Fruit fly (Drosophila melanogaster) whole organism, wandering third instar larva: ENCODE results near the gene Fst.

ENCODE experiments used
- CG32264 ChIP-seq: fragments of 200-800 bp; sonication (Bioruptor generic); optimal IDR thresholded peaks from 2 replicates; lab custom pipeline; 2016; ENCODE audit warnings: missing biosample characterization, missing genetic modification characterization
- CrebA ChIP-seq: fragments of 200-800 bp; sonication (Bioruptor generic); optimal IDR thresholded peaks from 2 replicates; lab custom pipeline; 2016; ENCODE audit warnings: missing biosample characterization, mild to moderate bottlenecking, missing genetic modification characterization, borderline replicate concordance
- Dfd ChIP-seq: fragments of >200 bp; optimal IDR thresholded peaks from 2 replicates; lab custom pipeline; 2017; ENCODE audit warnings: missing biosample characterization, missing genetic modification characterization
- Dif ChIP-seq: fragments of 200-275, 200-300 bp; sonication (Bioruptor generic); optimal IDR thresholded peaks from 2 replicates; lab custom pipeline; 2018; ENCODE audit warnings: missing biosample characterization, missing genetic modification characterization; ENCODE audit not compliant: partially characterized antibody
- GATAd ChIP-seq: sonication (Bioruptor generic); optimal IDR thresholded peaks from 2 replicates; lab custom pipeline; 2016; ENCODE audit warnings: missing biosample characterization, missing genetic modification characterization
- HLH106 ChIP-seq: fragments of 200-800 bp; optimal IDR thresholded peaks from 3 replicates; lab custom pipeline; 2019; ENCODE audit warnings: missing biosample characterization, mild to moderate bottlenecking, missing genetic modification characterization, moderate library complexity
- Hnf4 ChIP-seq: fragments of 200-800 bp; sonication (Bioruptor generic); optimal IDR thresholded peaks from 2 replicates; lab custom pipeline; 2016; ENCODE audit warnings: missing biosample characterization, mild to moderate bottlenecking, missing genetic modification characterization
- Hr78 ChIP-seq: fragments of >200 bp; optimal IDR thresholded peaks from 2 replicates; lab custom pipeline; 2017; ENCODE audit warnings: missing biosample characterization, missing genetic modification characterization
- Hr83 ChIP-seq: fragments of 200-300 bp; sonication (Bioruptor generic); optimal IDR thresholded peaks from 2 replicates; lab custom pipeline; 2016; ENCODE audit warnings: missing biosample characterization, mild to moderate bottlenecking, missing genetic modification characterization, moderate library complexity; ENCODE audit not compliant: poor library complexity, severe bottlenecking
- Jra ChIP-seq: sonication (Bioruptor generic); optimal IDR thresholded peaks from 2 replicates; lab custom pipeline; 2016; ENCODE audit warnings: missing biosample characterization, missing genetic modification characterization
- Mio ChIP-seq: sonication (Bioruptor generic); optimal IDR thresholded peaks from 2 replicates; lab custom pipeline; 2016; ENCODE audit warnings: missing biosample characterization, missing genetic modification characterization
- Myc ChIP-seq: fragments of >200 bp; optimal IDR thresholded peaks from 2 replicates; lab custom pipeline; 2017
- N ChIP-seq: fragments of >200 bp; optimal IDR thresholded peaks from 2 replicates; lab custom pipeline; 2018; ENCODE audit warnings: missing biosample characterization, missing external identifiers, missing genetic modification characterization
- OdsH ChIP-seq: fragments of 200-800 bp; sonication (Bioruptor generic); optimal IDR thresholded peaks from 2 replicates; lab custom pipeline; 2016; ENCODE audit warnings: missing biosample characterization, mild to moderate bottlenecking, missing genetic modification characterization
- Rel ChIP-seq, 2 experiments: fragments of 200-800 bp; sonication (Bioruptor generic) in 1 of 2; optimal IDR thresholded peaks; 2 replicates in 1 of 2; 3 replicates in 1 of 2; lab custom pipeline; 2016 to 2019; ENCODE audit warnings: mild to moderate bottlenecking in 2 of 2, missing biosample characterization in 2 of 2, missing genetic modification characterization in 2 of 2, moderate library complexity in 1 of 2
- Sp1 ChIP-seq: fragments of 200-800 bp; sonication (Bioruptor generic); optimal IDR thresholded peaks from 3 replicates; lab custom pipeline; 2019; ENCODE audit warnings: missing biosample characterization, mild to moderate bottlenecking, missing genetic modification characterization, moderate library complexity
- Vsx2 ChIP-seq: fragments of 200-300, 225-300 bp; sonication (Bioruptor generic); optimal IDR thresholded peaks from 2 replicates; lab custom pipeline; 2018; ENCODE audit warnings: missing biosample characterization, missing genetic modification characterization; ENCODE audit not compliant: partially characterized antibody
- br ChIP-seq: fragments of 200-800 bp; sonication (Bioruptor generic); optimal IDR thresholded peaks from 2 replicates; lab custom pipeline; 2016; ENCODE audit warnings: missing biosample characterization, missing genetic modification characterization
- brk ChIP-seq: fragments of 200-800 bp; sonication (Bioruptor generic); optimal IDR thresholded peaks from 2 replicates; lab custom pipeline; 2016; ENCODE audit warnings: missing biosample characterization, mild to moderate bottlenecking, missing genetic modification characterization
- dl ChIP-seq, 2 experiments: fragments of 175-275, 200-275 bp in 1 of 2; fragments of 200-275 bp in 1 of 2; sonication (Bioruptor generic); optimal IDR thresholded peaks; lab custom pipeline; 2018; ENCODE audit warnings: mild to moderate bottlenecking in 2 of 2, missing biosample characterization in 2 of 2, missing genetic modification characterization in 2 of 2, moderate library complexity in 2 of 2; ENCODE audit not compliant: partially characterized antibody in 2 of 2, insufficient read depth in 1 of 2
- dmrt93B ChIP-seq: fragments of 200-800 bp; sonication (Bioruptor generic); optimal IDR thresholded peaks from 2 replicates; lab custom pipeline; 2018; ENCODE audit warnings: missing biosample characterization, mild to moderate bottlenecking, missing genetic modification characterization
- dsf ChIP-seq: sonication (Bioruptor generic); optimal IDR thresholded peaks from 2 replicates; lab custom pipeline; 2016; ENCODE audit warnings: missing biosample characterization, missing genetic modification characterization, borderline replicate concordance
- ey ChIP-seq: fragments of 200-800 bp; sonication (Bioruptor generic); optimal IDR thresholded peaks from 2 replicates; lab custom pipeline; 2016; ENCODE audit warnings: missing biosample characterization, missing genetic modification characterization
- foxo ChIP-seq, 2 experiments: fragments of 200-800 bp; sonication (Bioruptor generic); optimal IDR thresholded peaks; 2 replicates in 1 of 2; 3 replicates in 1 of 2; lab custom pipeline; 2016 to 2017; ENCODE audit warnings: missing biosample characterization in 2 of 2, missing genetic modification characterization in 2 of 2
- h ChIP-seq: fragments of 200-800 bp; sonication (Bioruptor generic); optimal IDR thresholded peaks from 3 replicates; lab custom pipeline; 2016; ENCODE audit warnings: missing biosample characterization, mild to moderate bottlenecking, missing genetic modification characterization
- jim ChIP-seq: fragments of 175-275, 200-325 bp; sonication (Bioruptor generic); optimal IDR thresholded peaks from 2 replicates; lab custom pipeline; 2016; ENCODE audit warnings: missing biosample characterization, mild to moderate bottlenecking, missing genetic modification characterization
- rgr ChIP-seq: fragments of 200-800 bp; sonication (Bioruptor generic); optimal IDR thresholded peaks from 3 replicates; lab custom pipeline; 2016; ENCODE audit warnings: missing biosample characterization, mild to moderate bottlenecking, missing genetic modification characterization
- sage ChIP-seq: fragments of 200-800 bp; sonication (Bioruptor generic); optimal IDR thresholded peaks from 2 replicates; lab custom pipeline; 2016; ENCODE audit warnings: missing biosample characterization, mild to moderate bottlenecking, missing genetic modification characterization
- sv ChIP-seq: fragments of 200-800 bp; sonication (Bioruptor generic); optimal IDR thresholded peaks from 3 replicates; lab custom pipeline; 2016; ENCODE audit warnings: missing biosample characterization, missing genetic modification characterization
- usp ChIP-seq: fragments of >200 bp; optimal IDR thresholded peaks from 2 replicates; lab custom pipeline; 2017; ENCODE audit warnings: missing biosample characterization, missing genetic modification characterization
- woc ChIP-seq: sonication (Bioruptor generic); optimal IDR thresholded peaks from 2 replicates; lab custom pipeline; 2016; ENCODE audit warnings: missing biosample characterization, mild to moderate bottlenecking, missing genetic modification characterization

The Fst gene

dm6 chr3R:9683064-9683682, 37.2 kb upstream of the Fst start:
- TF ChIP-seq brk (GFP tag; lab: Kevin White, UChicago): no peak
- TF ChIP-seq rgr (GFP tag; lab: Kevin White, UChicago): no peak
- no peak for TF ChIP-seq Hnf4 (GFP tag; lab: Kevin White, UChicago)
- no peak for TF ChIP-seq Hr78 (GFP tag; lab: Kevin White, UChicago)
- no peak for TF ChIP-seq Sp1
- TF ChIP-seq GATAd: no peak
- TF ChIP-seq dsf (GFP tag; lab: Kevin White, UChicago): no peak
- no peak for TF ChIP-seq HLH106 (tag; lab: Kevin White, UChicago)
- TF ChIP-seq Vsx2 (GFP tag; lab: Kevin White, UChicago): no peak
- TF ChIP-seq br (GFP tag; lab: Kevin White, UChicago): no peak

dm6 chr3R:9679746-9680145, 33.8 kb upstream of the Fst start, which contains the start of gene nmdyn-D7:
Gene nmdyn-D7, plus strand, starts transcription at chr3R:9679939.
- TF ChIP-seq Rel (GFP tag; optimal IDR thresholded peaks at IDR 0.05; lab: Kevin White, UChicago) (no peak), Rel (tag; optimal IDR thresholded peaks at IDR 0.05; lab: Kevin White, UChicago) (peak; percentile 99), Myc (lab: Kevin White, UChicago) (no peak)

dm6 chr3R:9677734-9678341, 31.9 kb upstream of the Fst start, which contains the start of gene p23:
Gene p23, plus strand, starts transcription at chr3R:9677927.
- TF ChIP-seq h (no peak), rgr (GFP tag; lab: Kevin White, UChicago) (peak; percentile 28), Rel (GFP tag; optimal IDR thresholded peaks at IDR 0.05; lab: Kevin White, UChicago) (no peak), Rel (tag; optimal IDR thresholded peaks at IDR 0.05; lab: Kevin White, UChicago) (peak; percentile 51), sv (peak; percentile 26), Dif (GFP tag; lab: Kevin White, UChicago) (peak; percentile 60)

dm6 chr3R:9674968-9675573, 29.1 kb upstream of the Fst start, which contains the start of gene Nepl12:
Gene Nepl12, plus strand, starts transcription at chr3R:9675523.
- TF ChIP-seq OdsH (GFP tag; lab: Kevin White, UChicago): peak; percentile 19
- peak; percentile 31 for TF ChIP-seq CG32264
- no peak for TF ChIP-seq sage (GFP tag; lab: Kevin White, UChicago)
- TF ChIP-seq foxo (GFP tag; optimal IDR thresholded peaks at IDR 0.05; lab: Kevin White, UChicago): peak in 1 of 2 experiments; percentile 36
- TF ChIP-seq jim (GFP tag; lab: Kevin White, UChicago): peak; percentile 9
- TF ChIP-seq GATAd: peak; percentile 38
- peak; percentile 61 for TF ChIP-seq ey (GFP tag; lab: Kevin White, UChicago)
- no peak for TF ChIP-seq Dfd
- no peak for TF ChIP-seq Vsx2 (GFP tag; lab: Kevin White, UChicago)
- peak; percentile 60 for TF ChIP-seq Mio
- no peak for TF ChIP-seq br (GFP tag; lab: Kevin White, UChicago)
- peak; percentile 33 for TF ChIP-seq Hr83 (GFP tag; lab: Kevin White, UChicago)

dm6 chr3R:9674196-9674693, 28.3 kb upstream of the Fst start, which contains the start of gene Dhc1:
Gene Dhc1, minus strand, starts transcription at chr3R:9674643.
- TF ChIP-seq usp: no peak

- TF ChIP-seq foxo (GFP tag; optimal IDR thresholded peaks at IDR 0.05; lab: Kevin White, UChicago) (no peak), Sp1 (no peak), dmrt93B (GFP tag; lab: Kevin White, UChicago) (no peak), HLH106 (tag; lab: Kevin White, UChicago) (no peak), brk (GFP tag; lab: Kevin White, UChicago) (no peak), sage (GFP tag; lab: Kevin White, UChicago) (no peak), Jra (GFP tag; lab: Kevin White, UChicago) (no peak), Mio (no peak), dl (GFP tag; optimal IDR thresholded peaks at IDR 0.05; lab: Kevin White, UChicago; ENCODE audit: insufficient read depth in 1 of 2, partially characterized antibody in 2 of 2) (no peak), N (GFP tag; lab: Kevin White, UChicago) (no peak), GATAd (no peak), CrebA (GFP tag; lab: Kevin White, UChicago) (no peak), OdsH (GFP tag; lab: Kevin White, UChicago) (no peak), woc (GFP tag; lab: Kevin White, UChicago) (no peak), Myc (lab: Kevin White, UChicago) (no peak), h (no peak)
These were observed 27.3 kb upstream of the Fst start for dm6 chr3R:9673207-9673606.
